Fruit fly (Drosophila melanogaster): ENCODE measurements around the gene Tsp86D.
A peak's percentile ranks its signal among the peaks of the same experiment; 100 is the strongest.

Tsp86D gene

DNA sequence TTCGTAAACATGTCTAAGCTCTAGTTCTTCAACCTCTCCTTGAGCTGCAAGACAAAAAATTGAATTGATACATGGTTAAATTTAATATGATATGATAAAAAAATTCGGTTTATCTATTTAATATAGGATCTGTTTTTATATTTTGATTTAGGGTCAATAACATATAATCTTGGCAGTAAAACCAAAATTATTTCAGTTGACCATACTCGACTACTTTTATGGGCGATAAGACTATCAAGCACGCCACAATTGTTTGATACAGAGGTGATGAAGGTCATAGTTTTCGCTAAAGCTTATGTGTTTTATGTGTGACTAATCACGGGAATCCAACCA is 19.8 kb downstream of the Tsp86D start (continued):
- TF ChIP-seq cad (GFP tag; optimal IDR thresholded peaks at IDR 0.05) = no peak

DNA sequence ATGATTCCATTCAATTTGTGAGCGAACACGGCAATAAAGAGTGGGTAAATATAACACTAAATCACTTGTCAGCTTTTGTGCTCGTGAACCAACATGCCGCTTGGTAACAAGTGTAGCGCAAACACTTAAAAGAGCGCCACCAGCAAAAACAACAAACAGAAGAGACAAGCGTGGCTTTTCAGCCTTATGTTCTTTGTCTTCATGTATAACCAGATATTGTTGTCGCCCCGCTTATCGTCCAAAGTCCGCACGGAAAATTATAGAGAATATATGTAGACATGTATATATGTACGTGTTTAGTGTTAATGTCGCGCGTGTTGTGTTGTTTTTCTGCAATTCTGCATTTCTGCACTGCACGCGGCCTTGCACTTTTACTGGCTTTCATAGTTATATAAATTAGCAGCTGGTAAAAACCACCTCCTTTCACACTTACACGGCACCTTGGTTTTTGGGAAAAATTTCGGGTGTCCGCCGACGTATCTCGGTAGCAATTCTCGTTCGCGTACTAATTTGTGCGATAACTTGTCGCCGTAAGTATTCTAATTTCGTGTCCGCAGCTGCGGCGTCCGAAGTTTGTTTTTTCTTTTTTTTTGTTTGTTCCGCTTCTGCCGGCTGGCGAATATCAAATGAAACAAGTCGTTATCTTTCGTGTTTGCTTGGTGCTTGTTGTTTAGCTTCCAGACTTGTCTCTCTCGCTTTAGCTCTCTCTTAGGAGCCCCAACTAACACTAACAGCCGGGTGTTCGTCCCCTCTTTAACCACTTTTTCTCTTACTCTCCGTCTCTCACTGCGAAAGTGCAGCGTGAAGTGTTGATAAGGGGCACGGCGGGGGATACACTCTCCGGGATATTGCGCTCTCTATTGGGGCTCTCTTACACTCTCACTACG is 20.4 kb downstream of the Tsp86D start:
- TF ChIP-seq CG1602 (GFP tag; optimal IDR thresholded peaks at IDR 0.05) (no peak), Ssrp (tag; optimal IDR thresholded peaks at IDR 0.05) (no peak), Sin3A (optimal IDR thresholded peaks at IDR 0.05) (no peak), ci (GFP tag; IDR thresholded peaks at IDR 0.05) (peak; percentile 77), pb (GFP tag; optimal IDR thresholded peaks at IDR 0.05) (no peak), CG7745 (tag; optimal IDR thresholded peaks at IDR 0.05) (no peak), CG31224 (GFP tag; IDR thresholded peaks at IDR 0.05) (0 out of 2 replicates have a peak, but pooled peaks have one; percentile 16), grn (GFP tag; optimal IDR thresholded peaks at IDR 0.05) (no peak), CoRest (tag; optimal IDR thresholded peaks at IDR 0.05) (no peak), CG2199 (GFP tag; IDR thresholded peaks at IDR 0.05) (no peak; the same call in 2 of the 3 replicates), fd64A (GFP tag; optimal IDR thresholded peaks at IDR 0.05) (no peak), CG17802 (tag; optimal IDR thresholded peaks at IDR 0.05) (no peak), Bteb2 (GFP tag; optimal IDR thresholded peaks at IDR 0.05) (no peak), CG34422 (GFP tag; IDR thresholded peaks at IDR 0.05) (peak; percentile 52; the same call in 1 of the 3 replicates), wek (GFP tag; optimal IDR thresholded peaks at IDR 0.05) (peak; percentile 19), Sox100B (GFP tag; optimal IDR thresholded peaks at IDR 0.05) (no peak), unpg (GFP tag; optimal IDR thresholded peaks at IDR 0.05) (peak; percentile 35), Mad (GFP tag; optimal IDR thresholded peaks at IDR 0.05) (no peak), salm (tag; optimal IDR thresholded peaks at IDR 0.05) (no peak), Hr3 (GFP tag; optimal IDR thresholded peaks at IDR 0.05) (no peak), CG11560 (tag; IDR thresholded peaks at IDR 0.05) (no peak), B-H2 (GFP tag; optimal IDR thresholded peaks at IDR 0.05) (no peak), Eip74EF (GFP tag; optimal IDR thresholded peaks at IDR 0.05) (peak in 1 of 2 experiments; percentile 32), D19A (tag; optimal IDR thresholded peaks at IDR 0.05) (no peak), dati (GFP tag; IDR thresholded peaks at IDR 0.05) (no peak), mam (GFP tag; optimal IDR thresholded peaks at IDR 0.05) (peak; percentile 42), twi (tag; optimal IDR thresholded peaks at IDR 0.05) (no peak), Xrp1 (GFP tag; IDR thresholded peaks at IDR 0.05) (peak; percentile 19; the same call in 1 of the 2 replicates), CG12744 (GFP tag; optimal IDR thresholded peaks at IDR 0.05) (peak; percentile 6), Tbp (GFP tag; optimal IDR thresholded peaks at IDR 0.05) (no peak), CG12071 (GFP tag; optimal IDR thresholded peaks at IDR 0.05) (peak; percentile 54), CG31365 (tag; optimal IDR thresholded peaks at IDR 0.05) (peak; percentile 1), CG17568 (GFP tag; optimal IDR thresholded peaks at IDR 0.05) (no peak), CG3065 (GFP tag; optimal IDR thresholded peaks at IDR 0.05) (no peak), br (optimal IDR thresholded peaks at IDR 0.05) (no peak), zfh1 (GFP tag; IDR thresholded peaks at IDR 0.05) (no peak), CG8944 (GFP tag; optimal IDR thresholded peaks at IDR 0.05) (no peak), Fer3 (tag; optimal IDR thresholded peaks at IDR 0.05) (peak; percentile 50), vvl (GFP tag; IDR thresholded peaks at IDR 0.05) (peak; percentile 36), CG8290 (GFP tag; optimal IDR thresholded peaks at IDR 0.05) (no peak), CG8290 (tag; optimal IDR thresholded peaks at IDR 0.05) (peak in 1 of 2 experiments; percentile 65), mld (GFP tag; IDR thresholded peaks at IDR 0.05; ENCODE audit: partially characterized antibody) (no peak), CG42726 (GFP tag; IDR thresholded peaks at IDR 0.05; ENCODE audit: partially characterized antibody) (no peak), dpn (GFP tag; optimal IDR thresholded peaks at IDR 0.05) (peak; percentile 19 to 26), Hmx (GFP tag; optimal IDR thresholded peaks at IDR 0.05) (no peak), lilli (GFP tag; optimal IDR thresholded peaks at IDR 0.05) (peak; percentile 30), gcm2 (GFP tag; optimal IDR thresholded peaks at IDR 0.05) (no peak), Meics (GFP tag; optimal IDR thresholded peaks at IDR 0.05) (peak; percentile 31)

All from whole organism, embryonic.